Fruit fly (Drosophila melanogaster): Measurements from ENCODE around the gene RagA-B.

The RagA-B gene

dm6 chr3R:9008202-9008601, 24.1 kb upstream of the RagA-B start, which contains the start of gene CG11983 (continued):
- no peak for TF ChIP-seq Hand (GFP tag; optimal IDR thresholded peaks at IDR 0.05)
- no peak for TF ChIP-seq E2f1 (GFP tag; IDR thresholded peaks at IDR 0.05)
- TF ChIP-seq Dll (GFP tag; IDR thresholded peaks at IDR 0.05; ENCODE audit: partially characterized antibody), result no peak
- TF ChIP-seq trem (tag; optimal IDR thresholded peaks at IDR 0.05), result peak; percentile 73
- TF ChIP-seq crc (GFP tag; optimal IDR thresholded peaks at IDR 0.05), result no peak
- TF ChIP-seq amos (GFP tag; IDR thresholded peaks at IDR 0.05; ENCODE audit: partially characterized antibody), result no peak
- no peak for TF ChIP-seq CG3065 (GFP tag; optimal IDR thresholded peaks at IDR 0.05)
- TF ChIP-seq CG30020 (tag; optimal IDR thresholded peaks at IDR 0.05), result no peak
- TF ChIP-seq mam (GFP tag; optimal IDR thresholded peaks at IDR 0.05), result no peak
- TF ChIP-seq CG2120 (GFP tag; optimal IDR thresholded peaks at IDR 0.05), result peak; percentile 15
- no peak for TF ChIP-seq dati (GFP tag; IDR thresholded peaks at IDR 0.05)
- TF ChIP-seq CG10274 (GFP tag; optimal IDR thresholded peaks at IDR 0.05), result no peak
- TF ChIP-seq CG16863 (GFP tag; optimal IDR thresholded peaks at IDR 0.05), result no peak
- no peak for TF ChIP-seq Poxn (GFP tag; IDR thresholded peaks at IDR 0.05)
- TF ChIP-seq trh (GFP tag; optimal IDR thresholded peaks at IDR 0.05), result no peak
- no peak for TF ChIP-seq cwo (GFP tag; optimal IDR thresholded peaks at IDR 0.05)
- TF ChIP-seq sd (tag; optimal IDR thresholded peaks at IDR 0.05), result peak; percentile 70
- no peak for TF ChIP-seq scrt (GFP tag; optimal IDR thresholded peaks at IDR 0.05)
- TF ChIP-seq ssp (GFP tag; IDR thresholded peaks at IDR 0.05), result no peak
- TF ChIP-seq CG43689 (GFP tag; IDR thresholded peaks at IDR 0.05), result no peak
- TF ChIP-seq CoRest (tag; optimal IDR thresholded peaks at IDR 0.05), result peak; percentile 48
- no peak for TF ChIP-seq CG2129 (GFP tag; IDR thresholded peaks at IDR 0.05; ENCODE audit: partially characterized antibody)
- TF ChIP-seq CG14667 (GFP tag; IDR thresholded peaks at IDR 0.05), result no peak
- no peak for TF ChIP-seq ato (GFP tag; IDR thresholded peaks at IDR 0.05; ENCODE audit: partially characterized antibody)
- peak; percentile 19 for TF ChIP-seq CG12659 (GFP tag; optimal IDR thresholded peaks at IDR 0.05)
- TF ChIP-seq pita (GFP tag; optimal IDR thresholded peaks at IDR 0.05), result peak; percentile 28
- TF ChIP-seq CG5953 (GFP tag; IDR thresholded peaks at IDR 0.05), result no peak

DNA sequence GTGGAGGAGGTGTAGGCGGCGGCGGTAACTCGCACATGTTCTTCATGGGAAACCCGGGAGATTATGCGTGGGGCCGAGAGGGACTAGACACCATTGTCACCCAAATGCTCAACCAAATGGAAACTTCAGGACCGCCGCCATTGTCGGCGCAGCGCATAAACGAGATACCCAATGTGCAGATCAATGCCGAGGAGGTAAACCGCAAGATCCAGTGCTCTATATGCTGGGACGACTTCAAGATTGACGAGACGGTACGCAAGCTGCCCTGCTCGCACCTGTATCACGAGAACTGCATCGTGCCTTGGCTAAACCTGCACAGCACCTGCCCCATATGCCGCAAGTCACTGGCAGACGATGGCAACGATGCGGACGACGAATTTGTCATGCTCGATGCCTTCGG, 23.1 kb upstream of the RagA-B start:
- no peak for TF ChIP-seq CG4360 (GFP tag; IDR thresholded peaks at IDR 0.05)
- TF ChIP-seq Mrtf (GFP tag; IDR thresholded peaks at IDR 0.05), result no peak
- TF ChIP-seq CrebB (tag; optimal IDR thresholded peaks at IDR 0.05), result no peak
- TF ChIP-seq CG4730 (GFP tag; IDR thresholded peaks at IDR 0.05), result no peak
- no peak for TF ChIP-seq CG1792 (GFP tag; optimal IDR thresholded peaks at IDR 0.05)
- TF ChIP-seq ac (GFP tag; optimal IDR thresholded peaks at IDR 0.05), result no peak
- no peak for TF ChIP-seq grau (tag; optimal IDR thresholded peaks at IDR 0.05)
- no peak for TF ChIP-seq lola (GFP tag; optimal IDR thresholded peaks at IDR 0.05)
- TF ChIP-seq Awh (GFP tag; IDR thresholded peaks at IDR 0.05), result no peak
- no peak for TF ChIP-seq slbo (GFP tag; IDR thresholded peaks at IDR 0.05)
- TF ChIP-seq CG11456 (GFP tag; IDR thresholded peaks at IDR 0.05), result no peak
- no peak for TF ChIP-seq zfh1 (GFP tag; IDR thresholded peaks at IDR 0.05)
- TF ChIP-seq CG13894 (tag; optimal IDR thresholded peaks at IDR 0.05), result no peak
- no peak for TF ChIP-seq luna (GFP tag; optimal IDR thresholded peaks at IDR 0.05)
- TF ChIP-seq CG32767 (GFP tag; IDR thresholded peaks at IDR 0.05), result no peak
